Fruit fly (Drosophila melanogaster): Measurements from ENCODE around the gene beta-Spec.

beta-Spec gene

DNA sequence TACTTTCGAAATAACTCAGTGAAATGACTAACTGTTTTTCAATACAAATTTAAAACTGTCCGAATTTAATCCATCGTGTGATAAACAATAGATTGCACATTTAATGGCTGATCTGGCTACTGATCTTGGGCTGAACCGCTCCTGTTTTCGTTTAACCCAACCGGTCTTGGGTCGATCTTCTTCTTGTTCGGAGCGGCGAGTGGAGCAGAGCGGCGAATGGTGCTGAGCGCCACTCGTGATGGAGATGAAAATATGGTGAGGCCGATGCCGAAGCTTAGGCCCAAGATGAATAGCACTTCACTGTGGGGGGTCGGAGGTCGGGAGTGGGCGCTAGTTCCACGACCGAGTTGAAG, 26.3 kb downstream of the beta-Spec start (continued):
- TF ChIP-seq Ets97D (GFP tag; optimal IDR thresholded peaks at IDR 0.05): no peak
- no peak for TF ChIP-seq p53 (GFP tag; optimal IDR thresholded peaks at IDR 0.05)
- no peak for TF ChIP-seq ftz-f1 (GFP tag; optimal IDR thresholded peaks at IDR 0.05)
- TF ChIP-seq CG1603 (tag; optimal IDR thresholded peaks at IDR 0.05): peak; percentile 28
- TF ChIP-seq tio (GFP tag; optimal IDR thresholded peaks at IDR 0.05): no peak
- no peak for TF ChIP-seq dm (GFP tag; optimal IDR thresholded peaks at IDR 0.05)
- no peak for TF ChIP-seq CG10321 (GFP tag; IDR thresholded peaks at IDR 0.05)
- no peak for TF ChIP-seq Six4 (GFP tag; optimal IDR thresholded peaks at IDR 0.05)
- TF ChIP-seq cato (GFP tag; optimal IDR thresholded peaks at IDR 0.05; ENCODE audit: borderline replicate concordance): no peak
- TF ChIP-seq crc (GFP tag; optimal IDR thresholded peaks at IDR 0.05): no peak
- TF ChIP-seq tna (GFP tag; IDR thresholded peaks at IDR 0.05; ENCODE audit: partially characterized antibody): no peak

DNA sequence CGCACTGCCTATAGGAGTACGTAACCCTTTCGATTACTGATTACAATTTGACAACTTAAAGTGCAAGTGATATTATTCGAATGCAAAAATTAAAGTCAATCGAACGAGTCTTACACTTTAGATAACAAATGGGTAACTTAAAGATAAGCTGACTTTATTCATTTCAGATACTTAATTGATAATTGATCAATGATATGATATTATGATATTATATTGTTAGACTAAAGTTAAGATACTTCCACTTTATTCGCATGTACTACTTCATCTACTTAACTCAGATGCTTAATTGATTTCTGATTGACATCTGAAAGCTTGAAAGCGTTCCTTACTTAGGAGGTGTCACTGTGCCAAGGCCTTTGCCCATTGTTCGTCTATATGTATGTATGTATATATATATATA, 29.0 kb downstream of the beta-Spec start:
- TF ChIP-seq prd (optimal IDR thresholded peaks at IDR 0.05): no peak
- TF ChIP-seq prd (GFP tag; IDR thresholded peaks at IDR 0.05): no peak
- TF ChIP-seq ap (GFP tag; IDR thresholded peaks at IDR 0.05): no peak
- TF ChIP-seq CG11504 (tag; optimal IDR thresholded peaks at IDR 0.05): peak; percentile 18
- no peak for TF ChIP-seq lmd (GFP tag; IDR thresholded peaks at IDR 0.05)
- TF ChIP-seq nom (GFP tag; optimal IDR thresholded peaks at IDR 0.05): peak; percentile 0
- TF ChIP-seq dmrt99B (tag; optimal IDR thresholded peaks at IDR 0.05): peak; percentile 16
- no peak for TF ChIP-seq fd64A (GFP tag; optimal IDR thresholded peaks at IDR 0.05)
- TF ChIP-seq grau (tag; optimal IDR thresholded peaks at IDR 0.05): peak; percentile 14
- TF ChIP-seq tll (GFP tag; optimal IDR thresholded peaks at IDR 0.05): no peak
- peak; percentile 37; the same call in 1 of the 2 replicates for TF ChIP-seq Drgx (GFP tag; IDR thresholded peaks at IDR 0.05)
- peak; percentile 31 for TF ChIP-seq Sox100B (GFP tag; optimal IDR thresholded peaks at IDR 0.05)

DNA sequence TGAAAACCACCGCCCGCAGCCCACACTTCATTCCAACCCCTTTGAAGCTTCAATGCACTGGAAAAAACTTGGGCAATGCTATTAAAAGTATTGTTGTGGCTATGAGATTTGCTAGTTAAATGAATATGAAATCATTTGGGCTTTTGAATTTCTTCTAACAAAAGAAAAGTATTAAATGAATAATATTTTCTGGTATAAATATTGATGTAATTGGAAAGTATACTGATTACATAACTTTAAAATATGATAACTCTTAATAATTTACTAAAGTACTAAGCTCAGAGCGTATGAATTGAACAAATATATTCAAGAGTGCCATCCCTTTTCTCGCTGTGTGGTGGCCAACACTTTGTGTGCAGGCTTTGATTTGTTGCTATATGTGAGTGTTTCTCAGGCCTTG, 35.6 kb downstream of the beta-Spec start:
- TF ChIP-seq Ravus (GFP tag; IDR thresholded peaks at IDR 0.05): no peak
- no peak for TF ChIP-seq Xrp1 (GFP tag; IDR thresholded peaks at IDR 0.05)
- TF ChIP-seq Drgx (GFP tag; IDR thresholded peaks at IDR 0.05): 0 out of 2 replicates have a peak, but pooled peaks have one; percentile 43
- TF ChIP-seq yki (optimal IDR thresholded peaks at IDR 0.05): no peak
- no peak for TF ChIP-seq grn (GFP tag; optimal IDR thresholded peaks at IDR 0.05)
- TF ChIP-seq CG10565 (GFP tag; optimal IDR thresholded peaks at IDR 0.05): no peak
- peak; percentile 12 for TF ChIP-seq CoRest (tag; optimal IDR thresholded peaks at IDR 0.05)
- TF ChIP-seq MESR4 (GFP tag; optimal IDR thresholded peaks at IDR 0.05): no peak
- no peak for TF ChIP-seq Lpt (GFP tag; optimal IDR thresholded peaks at IDR 0.05)
- TF ChIP-seq CG10979 (tag; optimal IDR thresholded peaks at IDR 0.05): peak; percentile 5
- TF ChIP-seq row (GFP tag; IDR thresholded peaks at IDR 0.05): peak; percentile 35; the same call in 1 of the 3 replicates
- peak; percentile 55 for TF ChIP-seq CG11504 (tag; optimal IDR thresholded peaks at IDR 0.05)
- TF ChIP-seq Sox102F (GFP tag; optimal IDR thresholded peaks at IDR 0.05): peak; percentile 29
- TF ChIP-seq HmgD (GFP tag; optimal IDR thresholded peaks at IDR 0.05): no peak
- TF ChIP-seq CG13424 (tag; optimal IDR thresholded peaks at IDR 0.05): peak; percentile 22
- TF ChIP-seq CG30403 (GFP tag; optimal IDR thresholded peaks at IDR 0.05): peak; percentile 15
- TF ChIP-seq CG4404 (GFP tag; IDR thresholded peaks at IDR 0.05): no peak
- no peak for TF ChIP-seq gcm2 (GFP tag; optimal IDR thresholded peaks at IDR 0.05)
- peak in 1 of 2 experiments; percentile 8 for TF ChIP-seq Pdp1 (GFP tag; optimal IDR thresholded peaks at IDR 0.05)
- no peak for TF ChIP-seq CG14667 (GFP tag; IDR thresholded peaks at IDR 0.05)
- peak; percentile 43 for TF ChIP-seq dmrt99B (tag; optimal IDR thresholded peaks at IDR 0.05)
- peak; percentile 37 for TF ChIP-seq gem (tag; optimal IDR thresholded peaks at IDR 0.05)
- TF ChIP-seq CG14710 (tag; optimal IDR thresholded peaks at IDR 0.05): no peak
- no peak for TF ChIP-seq Deaf1 (tag; optimal IDR thresholded peaks at IDR 0.05)
- no peak for TF ChIP-seq Hr39 (optimal IDR thresholded peaks at IDR 0.05)
- TF ChIP-seq hb (GFP tag; IDR thresholded peaks at IDR 0.05; ENCODE audit: partially characterized antibody): no peak
- peak; percentile 9 for TF ChIP-seq CG7839 (tag; optimal IDR thresholded peaks at IDR 0.05)
- TF ChIP-seq knrl (GFP tag; IDR thresholded peaks at IDR 0.05; ENCODE audit: partially characterized antibody): no peak
- TF ChIP-seq Asciz (GFP tag; optimal IDR thresholded peaks at IDR 0.05): no peak
- TF ChIP-seq CG2712 (tag; optimal IDR thresholded peaks at IDR 0.05): no peak
